Fruit fly (Drosophila melanogaster): ENCODE data around the gene Ino80.

dm6 chr3R:19332553-19332952, 70.4 kb downstream of the Ino80 start:
- TF ChIP-seq CG12605 (GFP tag; IDR thresholded peaks at IDR 0.05) (no peak), CG9948 (tag; optimal IDR thresholded peaks at IDR 0.05) (no peak)
